Worm (Caenorhabditis elegans) whole organism, L3 larva: ENCODE results near the gene pals-37.

Experiments used
- R02D3.7 ChIP-seq: fragments of 150-350 bp; optimal IDR thresholded peaks from 2 replicates; lab custom pipeline; 2014; ENCODE audit warnings: missing biosample characterization, missing genetic modification characterization
- ZK546.5 ChIP-seq: sonication (generic microtip); optimal IDR thresholded peaks from 2 replicates; lab custom pipeline; 2017; ENCODE audit warnings: missing biosample characterization, missing genetic modification characterization
- ama-1 ChIP-seq: fragments of 150-350 bp; optimal IDR thresholded peaks from 2 replicates; lab custom pipeline; 2018
- ceh-28 ChIP-seq: fragments of 150-350 bp; optimal IDR thresholded peaks from 2 replicates; lab custom pipeline; 2014; ENCODE audit warnings: missing biosample characterization, missing genetic modification reagents, missing genetic modification characterization
- daf-12 ChIP-seq: fragments of 150-350 bp; optimal IDR thresholded peaks from 2 replicates; lab custom pipeline; 2014; ENCODE audit warnings: missing biosample characterization, missing genetic modification reagents, missing genetic modification characterization
- egl-5 ChIP-seq: fragments of 150-350 bp; optimal IDR thresholded peaks from 2 replicates; lab custom pipeline; 2017; ENCODE audit warnings: missing biosample characterization, missing genetic modification reagents, missing genetic modification characterization, inconsistent platforms
- elt-3 ChIP-seq, 3 experiments: fragments of 150-350 bp in 1 of 3; sonication (generic microtip) in 2 of 3; optimal IDR thresholded peaks; 2 replicates in 2 of 3; 4 replicates in 1 of 3; lab custom pipeline; 2014 to 2017; ENCODE audit warnings: missing biosample characterization in 3 of 3, missing genetic modification characterization in 3 of 3
- fkh-10 ChIP-seq: sonication (generic microtip); optimal IDR thresholded peaks from 2 replicates; lab custom pipeline; 2017; ENCODE audit warnings: missing biosample characterization, missing genetic modification reagents, missing genetic modification characterization
- jun-1 ChIP-seq: fragments of 150-350 bp; optimal IDR thresholded peaks from 2 replicates; lab custom pipeline; 2014; ENCODE audit warnings: missing biosample characterization, missing genetic modification reagents, missing genetic modification characterization
- lin-15B ChIP-seq: fragments of 150-350 bp; optimal IDR thresholded peaks from 2 replicates; lab custom pipeline; 2014; ENCODE audit warnings: missing biosample characterization, missing genetic modification characterization
- mml-1 ChIP-seq: fragments of 150-350 bp; sonication (generic microtip); optimal IDR thresholded peaks from 3 replicates; lab custom pipeline; 2014; ENCODE audit warnings: missing biosample characterization, missing genetic modification characterization
- nfya-1 ChIP-seq: sonication (generic microtip); optimal IDR thresholded peaks from 2 replicates; lab custom pipeline; 2017; ENCODE audit warnings: missing genetic modification characterization, mild to moderate bottlenecking, missing compliant biosample characterization, antibody characterized with exemption, moderate library complexity; ENCODE audit not compliant: insufficient read depth
- nhr-12 ChIP-seq: fragments of 150-350 bp; optimal IDR thresholded peaks from 2 replicates; lab custom pipeline; 2014; ENCODE audit warnings: missing biosample characterization, missing genetic modification characterization
- nhr-25 ChIP-seq: sonication (generic microtip); optimal IDR thresholded peaks from 2 replicates; lab custom pipeline; 2017; ENCODE audit warnings: missing biosample characterization, missing genetic modification characterization
- nhr-67 ChIP-seq: fragments of 150-350 bp; optimal IDR thresholded peaks from 2 replicates; lab custom pipeline; 2014; ENCODE audit warnings: missing biosample characterization, missing genetic modification characterization
- nhr-76 ChIP-seq: fragments of 150-350 bp; sonication (generic microtip); optimal IDR thresholded peaks from 5 replicates; lab custom pipeline; 2014; ENCODE audit warnings: missing biosample characterization, missing genetic modification characterization
- unc-39 ChIP-seq: sonication (generic microtip); optimal IDR thresholded peaks from 4 replicates; lab custom pipeline; 2017; ENCODE audit warnings: missing biosample characterization, missing genetic modification characterization
- zag-1 ChIP-seq: fragments of 150-350 bp; optimal IDR thresholded peaks from 2 replicates; lab custom pipeline; 2014; ENCODE audit warnings: missing biosample characterization, missing genetic modification characterization

The pals-37 gene

ce11 chrV:12395699-12396098, 45.6 kb downstream of the pals-37 start, which contains the start of gene twk-14:
Gene twk-14 (minus strand): TSS chrV:12395706.
- TF ChIP-seq ama-1 (no peak), nhr-76 (no peak), nhr-12 (no peak), nhr-25 (no peak), fkh-10 (no peak), elt-3 (tag; optimal IDR thresholded peaks at IDR 0.05; lab: Kevin White, UChicago) (no peak), nfya-1 (tag; lab: Kevin White, UChicago) (no peak), mml-1 (no peak), R02D3.7 (tag; lab: Kevin White, UChicago) (no peak), ceh-28 (no peak), unc-39 (tag; lab: Kevin White, UChicago) (no peak), egl-5 (tag; lab: Kevin White, UChicago) (no peak), nhr-67 (tag; lab: Kevin White, UChicago) (no peak), daf-12 (tag; lab: Kevin White, UChicago) (no peak), ZK546.5 (tag; lab: Kevin White, UChicago) (no peak), lin-15B (tag; lab: Kevin White, UChicago) (no peak), zag-1 (tag; lab: Kevin White, UChicago) (no peak), jun-1 (tag; lab: Kevin White, UChicago) (no peak)
